Worm (Caenorhabditis elegans): Measurements from ENCODE around the gene T07F8.1.
A peak's percentile ranks its signal among the peaks of the same experiment; 100 is the strongest.

The T07F8.1 gene

ce11 chrII:7103111-7103510 is 45.1 kb upstream of the T07F8.1 start:
- no peak for TF ChIP-seq unc-55 (GFP tag; optimal IDR thresholded peaks at IDR 0.05)
- TF ChIP-seq lin-39 (tag; optimal IDR thresholded peaks at IDR 0.05): no peak
- TF ChIP-seq nhr-12 (tag; optimal IDR thresholded peaks at IDR 0.05): no peak
- no peak for TF ChIP-seq F13H6.1 (tag; optimal IDR thresholded peaks at IDR 0.05)
- no peak for TF ChIP-seq ztf-4 (tag; optimal IDR thresholded peaks at IDR 0.05)
- TF ChIP-seq nhr-237 (tag; optimal IDR thresholded peaks at IDR 0.05): no peak

ce11 chrII:7104794-7105613 is 43.2 kb upstream of the T07F8.1 start, which contains the start of the genes farl-11 and rpl-33:
farl-11 (minus strand) TSS chrII:7105035.
rpl-33 (plus strand) TSS chrII:7105563.
- TF ChIP-seq nhr-6 (tag; optimal IDR thresholded peaks at IDR 0.05) (peak; percentile 48), ztf-4 (tag; optimal IDR thresholded peaks at IDR 0.05) (peak; percentile 83), nhr-23 (tag; optimal IDR thresholded peaks at IDR 0.05) (no peak), sma-3 (GFP tag; optimal IDR thresholded peaks at IDR 0.05) (peak; percentile 75), zag-1 (tag; optimal IDR thresholded peaks at IDR 0.05) (peak; percentile 62), nhr-12 (tag; optimal IDR thresholded peaks at IDR 0.05) (no peak), lin-11 (tag; optimal IDR thresholded peaks at IDR 0.05) (peak; percentile 59), lin-13 (GFP tag; optimal IDR thresholded peaks at IDR 0.05) (peak; percentile 76), ceh-82 (tag; optimal IDR thresholded peaks at IDR 0.05) (no peak), blmp-1 (tag; optimal IDR thresholded peaks at IDR 0.05; ENCODE audit: insufficient read depth) (no peak), nhr-129 (tag; optimal IDR thresholded peaks at IDR 0.05) (peak; percentile 94), Y55F3AM.14 (GFP tag; optimal IDR thresholded peaks at IDR 0.05) (peak; percentile 25), sem-4 (tag; optimal IDR thresholded peaks at IDR 0.05) (peak; percentile 75), F13H6.1 (tag; optimal IDR thresholded peaks at IDR 0.05) (peak; percentile 39), nhr-77 (tag; optimal IDR thresholded peaks at IDR 0.05) (no peak), nhr-237 (tag; optimal IDR thresholded peaks at IDR 0.05) (peak; percentile 2), ama-1 (optimal IDR thresholded peaks at IDR 0.05) (peak; percentile 73), snpc-4 (tag; optimal IDR thresholded peaks at IDR 0.05) (peak; percentile 51), nhr-10 (tag; optimal IDR thresholded peaks at IDR 0.05) (no peak), sma-9 (GFP tag; optimal IDR thresholded peaks at IDR 0.05) (peak; percentile 77), sma-9 (tag; optimal IDR thresholded peaks at IDR 0.05) (no peak), R02D3.7 (tag; optimal IDR thresholded peaks at IDR 0.05) (no peak), ZK546.5 (tag; optimal IDR thresholded peaks at IDR 0.05) (peak; percentile 95), unc-55 (GFP tag; optimal IDR thresholded peaks at IDR 0.05) (peak; percentile 98), unc-62 (GFP tag; optimal IDR thresholded peaks at IDR 0.05) (no peak), nhr-25 (tag; optimal IDR thresholded peaks at IDR 0.05) (peak; percentile 69), unc-39 (tag; optimal IDR thresholded peaks at IDR 0.05) (no peak), nhr-11 (tag; optimal IDR thresholded peaks at IDR 0.05) (no peak), egl-27 (tag; optimal IDR thresholded peaks at IDR 0.05) (peak; percentile 21), C34F6.9 (tag; optimal IDR thresholded peaks at IDR 0.05) (peak; percentile 98), fos-1 (tag; optimal IDR thresholded peaks at IDR 0.05) (peak; percentile 65), mbf-1 (tag; optimal IDR thresholded peaks at IDR 0.05) (no peak), elt-3 (tag; optimal IDR thresholded peaks at IDR 0.05) (no peak), peb-1 (tag; optimal IDR thresholded peaks at IDR 0.05) (no peak), gmeb-1 (tag; optimal IDR thresholded peaks at IDR 0.05) (peak; percentile 82), crh-2 (tag; optimal IDR thresholded peaks at IDR 0.05) (peak; percentile 85), nhr-21 (tag; optimal IDR thresholded peaks at IDR 0.05) (peak; percentile 70), elt-1 (tag; optimal IDR thresholded peaks at IDR 0.05) (no peak), lsy-2 (tag; optimal IDR thresholded peaks at IDR 0.05) (peak; percentile 94 to 99), ztf-1 (GFP tag; conservative IDR thresholded peaks at IDR 0.05) (no peak), mab-5 (tag; optimal IDR thresholded peaks at IDR 0.05) (peak; percentile 11)

Measured in whole organism, L2 larva.